Worm (Caenorhabditis elegans) whole organism, L4 larva: ENCODE measurements around the gene Y39E4A.1.

Experiments
- D1046.2 ChIP-seq: fragments of 200-800 bp; sonication (Bioruptor generic); IDR thresholded peaks from 2 replicates; pipeline ENCODE4 v1.3.6; 2022; ENCODE audit warnings: missing genetic modification characterization, missing compliant biosample characterization
- F26F4.8 ChIP-seq: fragments of 200-800 bp; sonication (Bioruptor generic); conservative IDR thresholded peaks from 2 replicates; pipeline ENCODE4 v1.3.6; 2022; ENCODE audit warnings: missing genetic modification characterization, missing compliant biosample characterization
- F37D6.2 ChIP-seq: sonication (generic microtip); optimal IDR thresholded peaks from 2 replicates; lab custom pipeline; 2016; ENCODE audit warnings: mild to moderate bottlenecking, missing genetic modification characterization, missing compliant biosample characterization
- F44E2.7 ChIP-seq: fragments of 200-800 bp; sonication (Bioruptor generic); IDR thresholded peaks from 2 replicates; pipeline ENCODE4 v2.1.2; 2022; ENCODE audit warnings: missing genetic modification characterization, missing compliant biosample characterization
- R02D3.7 ChIP-seq: fragments of 150-350 bp; sonication (generic microtip); optimal IDR thresholded peaks from 3 replicates; lab custom pipeline; 2014; ENCODE audit warnings: missing biosample characterization, missing genetic modification characterization
- T20F7.1 ChIP-seq: fragments of 200-800 bp; sonication (Bioruptor generic); optimal IDR thresholded peaks from 2 replicates; lab custom pipeline; 2018; ENCODE audit warnings: mild to moderate bottlenecking, missing genetic modification characterization, missing compliant biosample characterization
- T26A8.4 ChIP-seq: fragments of 200-800 bp; sonication (Bioruptor generic); IDR thresholded peaks from 2 replicates; pipeline ENCODE4 v1.3.6; 2022; ENCODE audit warnings: missing genetic modification characterization, missing compliant biosample characterization
- Y5F2A.4 ChIP-seq: fragments of 200-800 bp; sonication (Bioruptor generic); optimal IDR thresholded peaks from 2 replicates; lab custom pipeline; 2018; ENCODE audit warnings: mild to moderate bottlenecking, missing genetic modification characterization, missing compliant biosample characterization
- Y75B8A.6 ChIP-seq: fragments of 200-800 bp; sonication (Bioruptor generic); IDR thresholded peaks from 2 replicates; pipeline ENCODE4 v1.3.6; 2022; ENCODE audit warnings: missing genetic modification reagents, missing genetic modification characterization, missing compliant biosample characterization
- ZK337.2 ChIP-seq: fragments of 200-800 bp; sonication (Bioruptor generic); IDR thresholded peaks from 2 replicates; pipeline ENCODE4 v1.3.6; 2022; ENCODE audit warnings: missing genetic modification reagents, missing genetic modification characterization, missing compliant biosample characterization
- attf-4 ChIP-seq: sonication (generic microtip); optimal IDR thresholded peaks from 3 replicates; lab custom pipeline; 2017; ENCODE audit warnings: missing biosample characterization, missing genetic modification characterization
- ceh-82 ChIP-seq: sonication (generic microtip); optimal IDR thresholded peaks from 2 replicates; lab custom pipeline; 2017; ENCODE audit warnings: missing biosample characterization, missing genetic modification characterization
- cey-2 ChIP-seq: sonication (generic microtip); optimal IDR thresholded peaks from 3 replicates; lab custom pipeline; 2017; ENCODE audit warnings: missing genetic modification characterization, mild to moderate bottlenecking, missing compliant biosample characterization, antibody characterized with exemption, borderline replicate concordance; ENCODE audit not compliant: insufficient read depth
- daf-16 ChIP-seq, 3 experiments: sonication (generic microtip); optimal IDR thresholded peaks; 2 replicates each; lab custom pipeline; 2016 to 2017; ENCODE audit warnings: missing genetic modification characterization in 3 of 3, missing genetic modification reagents in 3 of 3, mild to moderate bottlenecking in 2 of 3, missing compliant biosample characterization in 2 of 3, missing biosample characterization in 1 of 3, moderate library complexity in 1 of 3
- daf-8 ChIP-seq: fragments of 200-800 bp; sonication (Bioruptor generic); IDR thresholded peaks from 2 replicates; pipeline ENCODE4 v1.3.6; 2022; ENCODE audit warnings: missing genetic modification characterization, missing compliant biosample characterization
- dmd-8 ChIP-seq: fragments of 200-800 bp; sonication (Bioruptor generic); IDR thresholded peaks from 2 replicates; pipeline ENCODE4 v1.3.6; 2022; ENCODE audit warnings: missing genetic modification characterization, missing compliant biosample characterization
- dmd-9 ChIP-seq: fragments of 200-800 bp; sonication (Bioruptor generic); IDR thresholded peaks from 2 replicates; pipeline ENCODE4 v1.3.6; 2022; ENCODE audit warnings: missing genetic modification reagents, missing genetic modification characterization, missing compliant biosample characterization
- dve-1 ChIP-seq: sonication (generic microtip); optimal IDR thresholded peaks from 2 replicates; lab custom pipeline; 2017; ENCODE audit warnings: antibody characterized with exemption, mild to moderate bottlenecking, missing genetic modification characterization, missing compliant biosample characterization; ENCODE audit not compliant: insufficient read depth
- egl-27 ChIP-seq: sonication (generic microtip); optimal IDR thresholded peaks from 3 replicates; lab custom pipeline; 2017; ENCODE audit warnings: missing biosample characterization, missing genetic modification reagents, missing genetic modification characterization
- egl-43 ChIP-seq: fragments of 200-800 bp; sonication (Bioruptor generic); IDR thresholded peaks from 2 replicates; pipeline ENCODE4 v1.3.6; 2022; ENCODE audit warnings: missing genetic modification reagents, missing genetic modification characterization, missing compliant biosample characterization
- hlh-11 ChIP-seq: fragments of 200-800 bp; sonication (Bioruptor generic); optimal IDR thresholded peaks from 2 replicates; lab custom pipeline; 2018; ENCODE audit warnings: mild to moderate bottlenecking, missing genetic modification characterization, missing compliant biosample characterization
- lin-38 ChIP-seq: fragments of 200-800 bp; sonication (Bioruptor generic); IDR thresholded peaks from 2 replicates; pipeline ENCODE4 v1.3.6; 2022; ENCODE audit warnings: missing genetic modification reagents, missing genetic modification characterization, missing compliant biosample characterization
- lin-39 ChIP-seq: fragments of 150-350 bp; optimal IDR thresholded peaks from 2 replicates; lab custom pipeline; 2014; ENCODE audit warnings: missing biosample characterization, missing genetic modification reagents, missing genetic modification characterization
- lsy-2 ChIP-seq, 2 experiments: fragments of 150-350 bp in 1 of 2; sonication (generic microtip) in 1 of 2; optimal IDR thresholded peaks; 2 replicates each; lab custom pipeline; 2014 to 2017; ENCODE audit warnings: missing biosample characterization in 2 of 2, missing genetic modification characterization in 2 of 2
- madf-9 ChIP-seq: fragments of 200-800 bp; sonication (Bioruptor generic); conservative IDR thresholded peaks from 2 replicates; pipeline ENCODE4 v1.3.6; 2022; ENCODE audit warnings: missing genetic modification reagents, missing genetic modification characterization, missing compliant biosample characterization
- mdt-29 ChIP-seq: fragments of 200-800 bp; sonication (Bioruptor generic); IDR thresholded peaks from 2 replicates; pipeline ENCODE4 v1.3.6; 2022; ENCODE audit warnings: missing genetic modification reagents, missing genetic modification characterization, missing compliant biosample characterization
- mxl-3 ChIP-seq: fragments of 200-800 bp; sonication (Bioruptor generic); optimal IDR thresholded peaks from 2 replicates; lab custom pipeline; 2018; ENCODE audit warnings: mild to moderate bottlenecking, missing genetic modification characterization, missing compliant biosample characterization
- nhr-111 ChIP-seq: fragments of 200-800 bp; sonication (Bioruptor generic); optimal IDR thresholded peaks from 2 replicates; lab custom pipeline; 2018; ENCODE audit warnings: mild to moderate bottlenecking, missing genetic modification characterization, missing compliant biosample characterization
- nhr-25 ChIP-seq: sonication (generic microtip); optimal IDR thresholded peaks from 2 replicates; lab custom pipeline; 2017; ENCODE audit warnings: missing genetic modification characterization, mild to moderate bottlenecking, missing compliant biosample characterization, antibody characterized with exemption, moderate library complexity, borderline replicate concordance; ENCODE audit not compliant: insufficient read depth
- nhr-28 ChIP-seq: fragments of 150-350 bp; optimal IDR thresholded peaks from 2 replicates; lab custom pipeline; 2014; ENCODE audit warnings: missing biosample characterization, missing genetic modification characterization
- nhr-41 ChIP-seq: fragments of 200-800 bp; sonication (Bioruptor generic); IDR thresholded peaks from 2 replicates; pipeline ENCODE4 v1.3.6; 2022; ENCODE audit warnings: missing genetic modification reagents, missing genetic modification characterization, missing compliant biosample characterization
- nhr-42 ChIP-seq: fragments of 200-800 bp; sonication (Bioruptor generic); IDR thresholded peaks from 2 replicates; pipeline ENCODE4 v1.3.6; 2022; ENCODE audit warnings: missing genetic modification characterization, missing compliant biosample characterization
- php-3 ChIP-seq: fragments of 200-800 bp; sonication (Bioruptor generic); IDR thresholded peaks from 2 replicates; pipeline ENCODE4 v1.3.6; 2022; ENCODE audit warnings: missing genetic modification reagents, missing genetic modification characterization, missing compliant biosample characterization
- set-16 ChIP-seq: fragments of 200-800 bp; sonication (Bioruptor generic); IDR thresholded peaks from 2 replicates; pipeline ENCODE4 v1.3.6; 2022; ENCODE audit warnings: missing genetic modification reagents, missing genetic modification characterization, missing compliant biosample characterization
- snpc-1.2 ChIP-seq: fragments of 200-800 bp; sonication (Bioruptor generic); IDR thresholded peaks from 2 replicates; pipeline ENCODE4 v1.3.6; 2022; ENCODE audit warnings: missing genetic modification reagents, missing genetic modification characterization, missing compliant biosample characterization
- spr-3 ChIP-seq: fragments of 200-800 bp; sonication (Bioruptor generic); optimal IDR thresholded peaks from 2 replicates; lab custom pipeline; 2018; ENCODE audit warnings: mild to moderate bottlenecking, missing genetic modification characterization, missing compliant biosample characterization
- tag-97 ChIP-seq: fragments of 200-800 bp; sonication (Bioruptor generic); IDR thresholded peaks from 2 replicates; pipeline ENCODE4 v1.3.6; 2022; ENCODE audit warnings: missing genetic modification characterization, missing compliant biosample characterization
- unc-62 ChIP-seq, 3 experiments: fragments of 150-350 bp in 1 of 3; sonication (generic microtip); optimal IDR thresholded peaks in 2 of 3; peaks in 1 of 3; 1 replicate in 1 of 3; 2 replicates in 2 of 3; lab custom pipeline; 2014 to 2017; ENCODE audit warnings: missing biosample characterization in 3 of 3, missing genetic modification characterization in 3 of 3, missing genetic modification reagents in 3 of 3, missing genotype in 1 of 3
- zag-1 ChIP-seq: fragments of 150-350 bp; optimal IDR thresholded peaks from 2 replicates; lab custom pipeline; 2014; ENCODE audit warnings: missing biosample characterization, missing genetic modification characterization
- zip-2 ChIP-seq: fragments of 150-350 bp; optimal IDR thresholded peaks from 2 replicates; lab custom pipeline; 2014; ENCODE audit warnings: missing biosample characterization, missing genetic modification characterization

Gene Y39E4A.1

DNA sequence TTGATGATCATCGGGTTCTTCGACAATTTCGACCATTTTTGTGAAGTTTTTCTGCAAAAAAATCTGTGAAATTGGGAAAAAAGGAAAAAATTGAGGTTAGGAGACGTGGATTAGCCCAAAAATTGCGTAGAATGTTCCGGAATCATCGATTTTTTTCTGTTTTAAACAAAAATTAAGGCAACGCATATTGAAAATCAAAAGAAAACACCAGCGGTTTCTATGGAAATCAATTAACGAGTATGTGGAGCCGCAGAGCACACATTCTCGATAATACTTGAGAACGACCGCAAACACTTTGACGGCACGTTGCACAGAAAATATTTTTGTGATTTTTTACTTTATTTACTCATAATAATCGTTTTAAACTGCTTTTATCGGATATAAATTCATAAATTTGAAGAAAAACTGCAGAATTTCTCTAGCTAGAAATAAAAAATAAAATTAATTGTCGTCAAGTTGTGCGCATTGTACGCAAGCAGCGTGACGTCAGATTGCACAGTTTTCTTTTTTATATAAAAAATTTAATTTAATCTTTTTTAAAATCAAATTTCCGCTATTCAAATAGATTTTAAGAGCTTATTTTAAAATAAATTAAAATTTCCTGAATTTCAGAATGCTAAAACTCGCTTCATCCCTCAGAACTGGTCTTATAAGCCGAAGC lies 25.1 kb upstream of the Y39E4A.1 start, which contains the start of the genes npp-25 and mrps-10 (continued):
- TF ChIP-seq lin-38 = peak; percentile 36
- TF ChIP-seq daf-16 (GFP tag; optimal IDR thresholded peaks at IDR 0.05; lab: Kevin White, UChicago) = no peak
- TF ChIP-seq daf-16 (tag; optimal IDR thresholded peaks at IDR 0.05; lab: Kevin White, UChicago) = peak; percentile 16
- no peak for TF ChIP-seq snpc-1.2

ce11 chrIII:12929573-12929972 lies 21.6 kb upstream of the Y39E4A.1 start, which contains the start of gene Y37D8A.19:
TSS of gene Y37D8A.19 (plus strand) at chrIII:12929873.
- TF ChIP-seq ZK337.2 (no peak), unc-62 (GFP tag; optimal IDR thresholded peaks at IDR 0.05 in 1 of 2; lab: Kevin White, UChicago) (no peak), unc-62 (tag; optimal IDR thresholded peaks at IDR 0.05; lab: Kevin White, UChicago) (no peak)
- TF ChIP-seq, all 104 proteins: peak for 0

- no peak for TF ChIP-seq cey-2 (tag; lab: Kevin White, UChicago)
- TF ChIP-seq php-3 (GFP tag; lab: Robert Waterston, UW) = 0 out of 2 replicates have a peak, but pooled peaks have one; percentile 14
- TF ChIP-seq set-16 = peak; percentile 77
- TF ChIP-seq F26F4.8 (GFP tag; lab: Robert Waterston, UW) = no peak
- no peak for TF ChIP-seq dmd-8 (GFP tag; lab: Robert Waterston, UW)
- TF ChIP-seq, all 104 proteins: peak for 2
Observed at ce11 chrIII:12931108-12931507, 20.1 kb upstream of the Y39E4A.1 start.

DNA sequence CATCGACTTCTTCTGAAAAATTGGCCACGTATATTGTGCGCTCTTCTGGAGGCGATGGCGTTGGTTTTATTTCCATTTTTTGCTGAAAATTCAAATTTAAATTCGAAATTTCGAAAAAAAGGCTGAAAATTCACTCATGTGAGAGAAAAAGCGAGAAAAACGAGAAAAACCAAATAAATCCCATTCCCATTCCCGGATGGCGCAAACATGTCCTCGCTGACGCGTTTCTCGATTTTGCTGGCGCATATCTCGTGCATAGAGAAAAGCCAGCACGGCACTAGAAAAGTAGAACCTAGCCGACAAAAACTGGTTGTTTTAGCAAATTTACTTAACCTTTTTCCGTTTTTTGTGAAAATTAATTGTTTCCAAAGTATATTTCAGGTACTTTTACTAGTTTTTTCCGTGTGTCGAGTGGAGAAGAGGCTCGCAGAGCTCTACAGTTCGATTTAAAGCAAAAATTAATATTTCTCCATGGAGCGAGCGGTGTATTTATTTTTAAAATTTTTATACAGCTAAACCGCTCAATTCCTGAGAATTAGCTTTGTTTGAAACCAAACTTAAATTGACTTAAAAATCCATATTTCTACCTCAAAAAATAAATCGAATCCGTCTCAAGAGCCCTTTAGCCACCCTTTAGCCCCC lies 19.3 kb upstream of the Y39E4A.1 start, which contains the start of gene rbm-7:
TSS of gene rbm-7 (minus strand) at position 82 of the 642 bp plus-strand sequence.
- TF ChIP-seq mxl-3 (GFP tag; lab: Kevin White, UChicago) (no peak), Y5F2A.4 (GFP tag; lab: Kevin White, UChicago) (no peak), attf-4 (tag; lab: Kevin White, UChicago) (no peak), madf-9 (GFP tag; lab: Robert Waterston, UW) (no peak), D1046.2 (GFP tag; lab: Robert Waterston, UW) (no peak), egl-43 (0 out of 2 replicates have a peak, but pooled peaks have one; percentile 30), nhr-111 (GFP tag; lab: Kevin White, UChicago) (no peak), nhr-41 (no peak), daf-8 (GFP tag; lab: Robert Waterston, UW) (no peak), zip-2 (no peak), ceh-82 (tag; lab: Kevin White, UChicago) (no peak), unc-62 (GFP tag; optimal IDR thresholded peaks at IDR 0.05 in 1 of 2; lab: Kevin White, UChicago) (no peak), unc-62 (tag; optimal IDR thresholded peaks at IDR 0.05; lab: Kevin White, UChicago) (no peak), Y75B8A.6 (GFP tag; lab: Robert Waterston, UW) (no peak), R02D3.7 (no peak), cey-2 (tag; lab: Kevin White, UChicago) (no peak), lin-39 (tag; lab: Kevin White, UChicago) (no peak), zag-1 (no peak), tag-97 (no peak), F44E2.7 (GFP tag; lab: Robert Waterston, UW) (no peak), T20F7.1 (GFP tag; lab: Kevin White, UChicago) (no peak), ZK337.2 (no peak), spr-3 (GFP tag; lab: Kevin White, UChicago) (peak; percentile 25), lsy-2 (tag; optimal IDR thresholded peaks at IDR 0.05; lab: Kevin White, UChicago) (peak; percentile 12 to 88), dve-1 (tag; lab: Kevin White, UChicago) (peak; percentile 62), mdt-29 (GFP tag; lab: Robert Waterston, UW) (no peak), nhr-25 (tag; lab: Kevin White, UChicago) (no peak), F26F4.8 (GFP tag; lab: Robert Waterston, UW) (no peak), F37D6.2 (tag; lab: Kevin White, UChicago) (peak; percentile 30), hlh-11 (tag; lab: Kevin White, UChicago) (peak; percentile 56), egl-27 (tag; lab: Kevin White, UChicago) (no peak), T26A8.4 (GFP tag; lab: Robert Waterston, UW) (peak; percentile 79), set-16 (no peak), nhr-28 (tag; lab: Kevin White, UChicago) (peak; percentile 20), dmd-9 (GFP tag; lab: Robert Waterston, UW) (no peak), nhr-42 (GFP tag; lab: Robert Waterston, UW) (no peak)
